Fruit fly (Drosophila melanogaster): ENCODE data around the gene CG18557.
A peak's percentile ranks its signal among the peaks of the same experiment; 100 is the strongest.

Gene CG18557

dm6 chr2L:2878859-2879258, 33.3 kb upstream of the CG18557 start, which contains the start of gene RabGGTb:
RabGGTb (plus strand) TSS chr2L:2879112.
- TF ChIP-seq CG7045 (GFP tag; optimal IDR thresholded peaks at IDR 0.05) (peak; percentile 44), bab1 (GFP tag; optimal IDR thresholded peaks at IDR 0.05) (peak; percentile 75), cnc (optimal IDR thresholded peaks at IDR 0.05) (no peak), CG11617 (GFP tag; optimal IDR thresholded peaks at IDR 0.05) (peak; percentile 22), CG7101 (tag; optimal IDR thresholded peaks at IDR 0.05) (peak; percentile 51), toe (GFP tag; optimal IDR thresholded peaks at IDR 0.05) (peak; percentile 28), CG5204 (GFP tag; optimal IDR thresholded peaks at IDR 0.05) (no peak), kay (GFP tag; ENCODE audit: borderline replicate concordance) (no peak), pad (GFP tag; optimal IDR thresholded peaks at IDR 0.05) (peak; percentile 4), ovo (GFP tag; optimal IDR thresholded peaks at IDR 0.05) (no peak), Mnt (GFP tag; optimal IDR thresholded peaks at IDR 0.05) (peak; percentile 55), Hr96 (GFP tag; optimal IDR thresholded peaks at IDR 0.05) (peak; percentile 27), CG33017 (tag; optimal IDR thresholded peaks at IDR 0.05) (peak; percentile 46), tj (GFP tag; optimal IDR thresholded peaks at IDR 0.05) (peak; percentile 11), cic (GFP tag; optimal IDR thresholded peaks at IDR 0.05) (peak; percentile 53), CG1620 (GFP tag; optimal IDR thresholded peaks at IDR 0.05) (peak; percentile 48), CG12768 (GFP tag; optimal IDR thresholded peaks at IDR 0.05) (peak; percentile 59), Crg-1 (GFP tag; optimal IDR thresholded peaks at IDR 0.05) (peak; percentile 25), Clk (GFP tag; optimal IDR thresholded peaks at IDR 0.05) (peak; percentile 46), CG14711 (tag; optimal IDR thresholded peaks at IDR 0.05) (no peak)

dm6 chr2L:2878188-2878587, 32.7 kb upstream of the CG18557 start, which contains the start of the genes Prx6a and Sbat:
Prx6a (minus strand) TSS chr2L:2878232.
Sbat (plus strand) TSS chr2L:2878344.
- peak; percentile 89 for TF ChIP-seq Hr96 (GFP tag; optimal IDR thresholded peaks at IDR 0.05)
- peak; percentile 48 for TF ChIP-seq tj (GFP tag; optimal IDR thresholded peaks at IDR 0.05)
- TF ChIP-seq Crg-1 (GFP tag; optimal IDR thresholded peaks at IDR 0.05), result peak; percentile 65
- TF ChIP-seq cic (GFP tag; optimal IDR thresholded peaks at IDR 0.05), result peak; percentile 5
- peak; percentile 77 for TF ChIP-seq CG12768 (GFP tag; optimal IDR thresholded peaks at IDR 0.05)
- peak; percentile 69 for TF ChIP-seq CG7045 (GFP tag; optimal IDR thresholded peaks at IDR 0.05)
- TF ChIP-seq CG14711 (tag; optimal IDR thresholded peaks at IDR 0.05), result peak; percentile 70
- TF ChIP-seq toe (GFP tag; optimal IDR thresholded peaks at IDR 0.05), result peak; percentile 90
- peak; percentile 81 for TF ChIP-seq CG7101 (tag; optimal IDR thresholded peaks at IDR 0.05)
- no peak for TF ChIP-seq CG5204 (GFP tag; optimal IDR thresholded peaks at IDR 0.05)
- peak; percentile 89 for TF ChIP-seq bab1 (GFP tag; optimal IDR thresholded peaks at IDR 0.05)
- TF ChIP-seq Clk (GFP tag; optimal IDR thresholded peaks at IDR 0.05), result peak; percentile 65
- TF ChIP-seq ovo (GFP tag; optimal IDR thresholded peaks at IDR 0.05), result peak; percentile 50
- peak; percentile 80 for TF ChIP-seq CG33017 (tag; optimal IDR thresholded peaks at IDR 0.05)
- TF ChIP-seq kay (GFP tag; ENCODE audit: borderline replicate concordance), result peak; percentile 37
- TF ChIP-seq CG11617 (GFP tag; optimal IDR thresholded peaks at IDR 0.05), result peak; percentile 68
- TF ChIP-seq pad (GFP tag; optimal IDR thresholded peaks at IDR 0.05), result peak; percentile 62
- TF ChIP-seq CG1620 (GFP tag; optimal IDR thresholded peaks at IDR 0.05), result peak; percentile 76
- TF ChIP-seq Mnt (GFP tag; optimal IDR thresholded peaks at IDR 0.05), result peak; percentile 77
- TF ChIP-seq cnc (optimal IDR thresholded peaks at IDR 0.05), result no peak

- TF ChIP-seq bab1 (GFP tag; optimal IDR thresholded peaks at IDR 0.05) (peak; percentile 13), CG7101 (tag; optimal IDR thresholded peaks at IDR 0.05) (peak; percentile 62), CG12768 (GFP tag; optimal IDR thresholded peaks at IDR 0.05) (peak; percentile 94), CG5204 (GFP tag; optimal IDR thresholded peaks at IDR 0.05) (no peak), toe (GFP tag; optimal IDR thresholded peaks at IDR 0.05) (peak; percentile 88), CG11617 (GFP tag; optimal IDR thresholded peaks at IDR 0.05) (peak; percentile 84), Hr96 (GFP tag; optimal IDR thresholded peaks at IDR 0.05) (peak; percentile 63), CG1620 (GFP tag; optimal IDR thresholded peaks at IDR 0.05) (peak; percentile 73), cnc (optimal IDR thresholded peaks at IDR 0.05) (no peak), Mnt (GFP tag; optimal IDR thresholded peaks at IDR 0.05) (peak; percentile 37), cic (GFP tag; optimal IDR thresholded peaks at IDR 0.05) (peak; percentile 63), CG33017 (tag; optimal IDR thresholded peaks at IDR 0.05) (no peak), ovo (GFP tag; optimal IDR thresholded peaks at IDR 0.05) (peak; percentile 70), tj (GFP tag; optimal IDR thresholded peaks at IDR 0.05) (peak; percentile 63), CG7045 (GFP tag; optimal IDR thresholded peaks at IDR 0.05) (peak; percentile 47), CG14711 (tag; optimal IDR thresholded peaks at IDR 0.05) (no peak), Crg-1 (GFP tag; optimal IDR thresholded peaks at IDR 0.05) (peak; percentile 68), Clk (GFP tag; optimal IDR thresholded peaks at IDR 0.05) (peak; percentile 48), kay (GFP tag; ENCODE audit: borderline replicate concordance) (peak; percentile 95), pad (GFP tag; optimal IDR thresholded peaks at IDR 0.05) (peak; percentile 58)
Measured at dm6 chr2L:2874542-2875194, 29.1 kb upstream of the CG18557 start, which contains the start of gene CG8814. CG8814 (plus strand) TSS chr2L:2874890.

dm6 chr2L:2874185-2874541, 28.6 kb upstream of the CG18557 start, which contains the start of gene Ifrd1:
Ifrd1 (minus strand) TSS chr2L:2874489.
- TF ChIP-seq CG1620 (GFP tag; optimal IDR thresholded peaks at IDR 0.05), result no peak
- peak; percentile 20 for TF ChIP-seq CG33017 (tag; optimal IDR thresholded peaks at IDR 0.05)
- TF ChIP-seq Crg-1 (GFP tag; optimal IDR thresholded peaks at IDR 0.05), result no peak
- TF ChIP-seq CG5204 (GFP tag; optimal IDR thresholded peaks at IDR 0.05), result no peak

- TF ChIP-seq bab1 (GFP tag; optimal IDR thresholded peaks at IDR 0.05) (no peak), cnc (optimal IDR thresholded peaks at IDR 0.05) (no peak), CG1620 (GFP tag; optimal IDR thresholded peaks at IDR 0.05) (no peak), kay (GFP tag; ENCODE audit: borderline replicate concordance) (peak; percentile 46), Mnt (GFP tag; optimal IDR thresholded peaks at IDR 0.05) (peak; percentile 83), Crg-1 (GFP tag; optimal IDR thresholded peaks at IDR 0.05) (no peak), pad (GFP tag; optimal IDR thresholded peaks at IDR 0.05) (no peak), CG11617 (GFP tag; optimal IDR thresholded peaks at IDR 0.05) (no peak), cic (GFP tag; optimal IDR thresholded peaks at IDR 0.05) (no peak), CG7045 (GFP tag; optimal IDR thresholded peaks at IDR 0.05) (no peak), CG14711 (tag; optimal IDR thresholded peaks at IDR 0.05) (no peak)
Measured at dm6 chr2L:2873729-2874127, 28.2 kb upstream of the CG18557 start.
